Fruit fly (Drosophila melanogaster): ENCODE data around the gene CG31642.

- TF ChIP-seq Atf-2 (GFP tag; optimal IDR thresholded peaks at IDR 0.05) (no peak), ken (GFP tag; IDR thresholded peaks at IDR 0.05) (no peak), CG6854 (GFP tag; optimal IDR thresholded peaks at IDR 0.05) (no peak), pan (optimal IDR thresholded peaks at IDR 0.05) (no peak), pan (GFP tag; optimal IDR thresholded peaks at IDR 0.05 in 1 of 2, IDR thresholded peaks at IDR 0.05 in 1 of 2) (no peak), CG10565 (GFP tag; optimal IDR thresholded peaks at IDR 0.05) (no peak), Oaz (GFP tag; IDR thresholded peaks at IDR 0.05) (no peak), CG4282 (GFP tag; optimal IDR thresholded peaks at IDR 0.05) (no peak)
Measured at dm6 chr2L:6072124-6072523, 46.2 kb upstream of the CG31642 start.

All from whole organism, embryonic.